Fruit fly (Drosophila melanogaster) Kc167 (cell line): ENCODE data around the gene CG12084.

Experiments used
- Myc ChIP-seq: fragments of >200 bp; optimal IDR thresholded peaks from 2 replicates; lab custom pipeline; 2017; ENCODE audit warnings: missing external identifiers
- Sin3A ChIP-seq: fragments of >200 bp; optimal IDR thresholded peaks from 2 replicates; lab custom pipeline; 2018; ENCODE audit warnings: missing external identifiers
- h ChIP-seq: fragments of >200 bp; optimal IDR thresholded peaks from 3 replicates; lab custom pipeline; 2018; ENCODE audit warnings: missing external identifiers
- insv ChIP-seq: fragments of >200 bp; optimal IDR thresholded peaks from 3 replicates; lab custom pipeline; 2018; ENCODE audit warnings: missing external identifiers
- psq ChIP-seq: fragments of >200 bp; optimal IDR thresholded peaks from 2 replicates; lab custom pipeline; 2017; ENCODE audit warnings: missing external identifiers
- ttk ChIP-seq: sonication (Bioruptor generic); optimal IDR thresholded peaks from 2 replicates; lab custom pipeline; 2017; ENCODE audit warnings: missing external identifiers

- TF ChIP-seq psq (lab: Kevin White, UChicago) (no peak), insv (no peak), Sin3A (lab: Kevin White, UChicago) (no peak), Myc (lab: Kevin White, UChicago) (no peak), ttk (lab: Kevin White, UChicago) (no peak), h (lab: Kevin White, UChicago) (no peak)
Measured at dm6 chr3L:1496408-1496807, at the start of gene CG12084.
